Worm (Caenorhabditis elegans): Measurements from ENCODE around the gene mrps-18C.

DNA sequence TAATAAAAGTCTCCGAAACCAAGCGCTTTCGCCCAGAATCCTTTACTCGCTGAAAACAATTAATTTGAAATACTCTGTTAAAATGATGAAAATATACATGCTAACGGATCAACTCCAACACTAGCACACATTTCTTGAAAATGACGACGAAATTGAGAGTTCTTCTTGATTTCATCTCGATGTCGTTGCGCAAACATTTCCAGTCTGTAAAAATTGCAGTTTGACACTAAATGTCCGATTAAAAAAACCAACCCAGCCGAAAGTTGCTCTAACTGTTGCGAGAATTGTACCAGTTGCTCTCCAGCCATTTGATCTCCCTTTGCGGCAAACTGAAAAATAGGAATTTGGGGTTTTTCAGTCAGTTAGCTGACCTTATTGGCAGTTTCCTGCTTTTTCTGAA is 25.9 kb downstream of the mrps-18C start:
- TF ChIP-seq nhr-237 (tag; optimal IDR thresholded peaks at IDR 0.05) (no peak), hlh-1 (tag; optimal IDR thresholded peaks at IDR 0.05) (no peak), flh-1 (GFP tag; optimal IDR thresholded peaks at IDR 0.05) (no peak)
